Fruit fly (Drosophila melanogaster) whole organism: ENCODE results near the gene CG7655.

Source experiments
- EcR ChIP-seq, 2 experiments: fragments of >200 bp; optimal IDR thresholded peaks; 2 replicates each; lab custom pipeline; 2017; ENCODE audit warnings: missing biosample characterization in 2 of 2, missing genetic modification characterization in 2 of 2, missing genetic modification reagents in 2 of 2
- pan ChIP-seq: fragments of >200 bp; optimal IDR thresholded peaks from 2 replicates; lab custom pipeline; 2017

- TF ChIP-seq pan (no peak), EcR (GFP tag; optimal IDR thresholded peaks at IDR 0.05; lab: Kevin White, UChicago) (no peak)
Measured at dm6 chr3R:17679368-17679997, 3.0 kb upstream of the CG7655 start.
